Worm (Caenorhabditis elegans): ENCODE results near the gene pbs-1.

- TF ChIP-seq attf-6 (GFP tag; IDR thresholded peaks at IDR 0.05) (no peak), hmg-1.2 (GFP tag; IDR thresholded peaks at IDR 0.05) (no peak), ztf-22 (GFP tag; optimal IDR thresholded peaks at IDR 0.05) (no peak), snpc-4 (GFP tag; optimal IDR thresholded peaks at IDR 0.05) (no peak), snpc-4 (tag; optimal IDR thresholded peaks at IDR 0.05) (no peak), Y56A3A.18 (GFP tag; IDR thresholded peaks at IDR 0.05) (no peak), tlf-1 (GFP tag; optimal IDR thresholded peaks at IDR 0.05) (no peak), bed-1 (GFP tag; IDR thresholded peaks at IDR 0.05) (no peak), dpl-1 (GFP tag; optimal IDR thresholded peaks at IDR 0.05) (no peak), ztf-26 (tag; optimal IDR thresholded peaks at IDR 0.05) (no peak), let-526 (GFP tag; IDR thresholded peaks at IDR 0.05) (no peak), snpc-1.3 (tag; optimal IDR thresholded peaks at IDR 0.05; ENCODE audit: insufficient read depth) (no peak), Y67H2A.10 (GFP tag; conservative IDR thresholded peaks at IDR 0.05) (no peak), lin-54 (GFP tag; optimal IDR thresholded peaks at IDR 0.05) (no peak), lir-1 (GFP tag; conservative IDR thresholded peaks at IDR 0.05) (no peak)
Observed at ce11 chrIV:1758595-1758994, 49.0 kb upstream of the pbs-1 start.

All from whole organism, young adult.